Fruit fly (Drosophila melanogaster): Measurements from ENCODE around the gene CG14285.

CG14285 gene

DNA sequence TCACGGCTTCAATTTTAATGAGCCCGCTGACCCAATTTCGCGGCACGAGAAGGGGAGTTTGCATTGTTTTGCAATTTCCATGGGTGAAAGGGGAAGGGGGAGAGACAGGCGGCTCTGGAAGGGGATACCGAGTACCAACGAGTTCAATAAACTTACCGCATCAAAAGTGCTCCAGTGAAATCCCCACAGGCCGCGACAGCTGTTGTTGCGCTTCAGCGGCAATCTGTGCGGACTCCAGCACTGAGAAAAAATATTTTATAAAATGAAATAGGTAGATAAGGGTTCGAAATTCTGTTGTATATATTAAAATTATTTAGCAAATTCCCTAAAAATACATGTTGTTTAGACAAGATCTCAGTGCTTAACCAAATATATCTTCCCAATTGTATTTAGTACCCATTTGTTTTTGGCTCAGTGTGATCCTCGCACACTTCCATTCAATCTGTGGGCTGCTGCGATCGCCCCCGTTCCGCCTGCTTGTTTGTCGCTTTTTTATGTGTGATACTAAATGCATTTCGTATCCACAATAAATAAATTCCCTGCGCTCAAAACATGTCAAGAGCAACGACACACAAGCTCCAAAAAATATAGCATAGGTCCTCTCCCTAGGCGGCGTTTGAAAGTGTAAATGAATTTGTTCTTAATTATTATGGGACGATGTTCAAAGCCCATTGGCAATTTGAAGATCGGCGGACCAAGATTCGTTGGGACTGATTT lies 29.2 kb upstream of the CG14285 start (continued):
- peak; percentile 87 for TF ChIP-seq CG1603 (tag; optimal IDR thresholded peaks at IDR 0.05)
- TF ChIP-seq CG2120 (GFP tag; optimal IDR thresholded peaks at IDR 0.05) = peak; percentile 23
- peak; percentile 56; the same call in 1 of the 2 replicates for TF ChIP-seq CG10321 (GFP tag; IDR thresholded peaks at IDR 0.05)
- TF ChIP-seq Oli (tag; optimal IDR thresholded peaks at IDR 0.05) = peak; percentile 87
- TF ChIP-seq slou (GFP tag; optimal IDR thresholded peaks at IDR 0.05) = peak; percentile 20
- TF ChIP-seq CG15073 (GFP tag; optimal IDR thresholded peaks at IDR 0.05) = no peak
- peak; percentile 55 for TF ChIP-seq CG13775 (GFP tag; optimal IDR thresholded peaks at IDR 0.05)
- peak in 1 of 2 experiments; percentile 91 for TF ChIP-seq eve (GFP tag; optimal IDR thresholded peaks at IDR 0.05)
- peak; percentile 88 for TF ChIP-seq nmo (GFP tag; optimal IDR thresholded peaks at IDR 0.05)
- TF ChIP-seq CG32532 (GFP tag; IDR thresholded peaks at IDR 0.05) = peak; percentile 25; the same call in 1 of the 2 replicates
- TF ChIP-seq GATAe (GFP tag; conservative IDR thresholded peaks at IDR 0.05) = no peak
- TF ChIP-seq CG8944 (GFP tag; optimal IDR thresholded peaks at IDR 0.05) = peak; percentile 53
- no peak for TF ChIP-seq BEAF-32 (GFP tag; optimal IDR thresholded peaks at IDR 0.05)

dm6 chr3R:18997388-18998287 lies 27.3 kb upstream of the CG14285 start:
- peak; percentile 76 for TF ChIP-seq CG2116 (GFP tag; optimal IDR thresholded peaks at IDR 0.05)
- TF ChIP-seq CG16863 (GFP tag; optimal IDR thresholded peaks at IDR 0.05) = peak; percentile 82
- TF ChIP-seq CG14710 (tag; optimal IDR thresholded peaks at IDR 0.05) = peak; percentile 72
- peak; percentile 53 for TF ChIP-seq Hsf (GFP tag; optimal IDR thresholded peaks at IDR 0.05)
- no peak for TF ChIP-seq CG10654 (GFP tag; optimal IDR thresholded peaks at IDR 0.05)
- TF ChIP-seq CG30431 (GFP tag; optimal IDR thresholded peaks at IDR 0.05) = peak; percentile 57
- TF ChIP-seq inv (GFP tag; IDR thresholded peaks at IDR 0.05; ENCODE audit: partially characterized antibody) = no peak
- TF ChIP-seq peb (GFP tag; IDR thresholded peaks at IDR 0.05) = 0 out of 2 replicates have a peak, but pooled peaks have one; percentile 10
- no peak for TF ChIP-seq vnd (GFP tag; IDR thresholded peaks at IDR 0.05; ENCODE audit: partially characterized antibody)
- peak; percentile 28; the same call in 1 of the 2 replicates for TF ChIP-seq dimm (GFP tag; IDR thresholded peaks at IDR 0.05)
- peak; percentile 5; the same call in 1 of the 2 replicates for TF ChIP-seq danr (GFP tag; IDR thresholded peaks at IDR 0.05)
- TF ChIP-seq hth (optimal IDR thresholded peaks at IDR 0.05) = no peak
- no peak for TF ChIP-seq Dfd (GFP tag; optimal IDR thresholded peaks at IDR 0.05)
- TF ChIP-seq CG12155 (GFP tag; optimal IDR thresholded peaks at IDR 0.05) = no peak
- TF ChIP-seq CG12769 (tag; optimal IDR thresholded peaks at IDR 0.05) = no peak
- peak; percentile 48 for TF ChIP-seq BtbVII (GFP tag; optimal IDR thresholded peaks at IDR 0.05)
- TF ChIP-seq CG9437 (GFP tag; optimal IDR thresholded peaks at IDR 0.05) = peak; percentile 29
- no peak for TF ChIP-seq wdn (GFP tag; IDR thresholded peaks at IDR 0.05)
- peak; percentile 64; the same call in 1 of the 3 replicates for TF ChIP-seq gce (GFP tag; IDR thresholded peaks at IDR 0.05)
- no peak for TF ChIP-seq CG34376 (GFP tag; optimal IDR thresholded peaks at IDR 0.05)
- TF ChIP-seq Hr51 (GFP tag; optimal IDR thresholded peaks at IDR 0.05) = peak; percentile 51 to 60
- TF ChIP-seq CG12391 (tag; optimal IDR thresholded peaks at IDR 0.05) = peak; percentile 71
- peak; percentile 26 for TF ChIP-seq CG17829 (tag; optimal IDR thresholded peaks at IDR 0.05)
- peak; percentile 30 for TF ChIP-seq Fer1 (GFP tag; optimal IDR thresholded peaks at IDR 0.05)
- TF ChIP-seq lmd (GFP tag; IDR thresholded peaks at IDR 0.05) = no peak
- TF ChIP-seq h (optimal IDR thresholded peaks at IDR 0.05) = no peak
- TF ChIP-seq tup (GFP tag; optimal IDR thresholded peaks at IDR 0.05) = peak; percentile 74
- TF ChIP-seq Rfx (GFP tag; IDR thresholded peaks at IDR 0.05) = no peak
- peak; percentile 96 for TF ChIP-seq CG1529 (GFP tag; optimal IDR thresholded peaks at IDR 0.05)
- TF ChIP-seq stc (GFP tag; IDR thresholded peaks at IDR 0.05) = peak; percentile 79; the same call in 1 of the 2 replicates
- peak; percentile 96 for TF ChIP-seq CG3407 (GFP tag; optimal IDR thresholded peaks at IDR 0.05)
- peak; percentile 0 for TF ChIP-seq Deaf1 (tag; optimal IDR thresholded peaks at IDR 0.05)
- TF ChIP-seq sc (optimal IDR thresholded peaks at IDR 0.05) = no peak
- TF ChIP-seq sc (GFP tag; optimal IDR thresholded peaks at IDR 0.05) = peak; percentile 95

Data from whole organism, embryonic.